Fruit fly (Drosophila melanogaster): ENCODE measurements around the gene CG17944.

DNA sequence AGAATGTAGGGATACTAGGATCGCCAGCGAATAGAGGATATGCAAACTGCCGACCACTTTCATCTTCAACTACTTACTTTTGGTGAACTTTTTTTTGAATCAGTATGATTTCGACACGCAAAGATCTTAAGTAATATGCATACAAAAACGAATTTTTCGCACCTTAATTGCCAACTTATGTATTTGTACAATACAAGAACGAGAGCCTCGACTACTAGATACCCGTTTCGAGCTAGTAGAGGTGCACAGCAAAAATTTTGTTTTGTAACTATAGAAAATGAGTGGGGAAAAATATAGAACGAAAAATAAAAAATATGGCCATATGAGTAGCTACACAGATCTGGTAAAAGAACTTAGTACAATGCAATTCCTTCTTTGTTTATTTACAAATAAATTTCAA lies 44.8 kb downstream of the CG17944 start, which contains the start of gene CG10029:
- TF ChIP-seq CG15710 (tag; optimal IDR thresholded peaks at IDR 0.05) (no peak), rn (GFP tag; IDR thresholded peaks at IDR 0.05) (no peak), CG17806 (tag; optimal IDR thresholded peaks at IDR 0.05) (no peak), EcR (GFP tag; optimal IDR thresholded peaks at IDR 0.05) (no peak), CG8159 (tag; optimal IDR thresholded peaks at IDR 0.05) (no peak), CG9948 (tag; optimal IDR thresholded peaks at IDR 0.05) (no peak)
